Worm (Caenorhabditis elegans) whole organism, L2 larva: ENCODE measurements around the gene Y75B12B.13.

Experiments
- F13H6.1 ChIP-seq: sonication (generic microtip); optimal IDR thresholded peaks from 2 replicates; lab custom pipeline; 2016; ENCODE audit warnings: missing genetic modification characterization, missing compliant biosample characterization
- R02D3.7 ChIP-seq: fragments of 150-350 bp; optimal IDR thresholded peaks from 2 replicates; lab custom pipeline; 2014; ENCODE audit warnings: missing biosample characterization, missing genetic modification characterization
- aly-2 ChIP-seq: fragments of 150-350 bp; optimal IDR thresholded peaks from 2 replicates; lab custom pipeline; 2014; ENCODE audit warnings: missing biosample characterization, missing genetic modification characterization
- elt-3 ChIP-seq: sonication (generic microtip); optimal IDR thresholded peaks from 2 replicates; lab custom pipeline; 2017; ENCODE audit warnings: missing biosample characterization, missing genetic modification characterization
- fos-1 ChIP-seq: fragments of 150-350 bp; optimal IDR thresholded peaks from 2 replicates; lab custom pipeline; 2014; ENCODE audit warnings: missing biosample characterization, missing genetic modification characterization
- lin-13 ChIP-seq: fragments of 150-350 bp; optimal IDR thresholded peaks from 2 replicates; lab custom pipeline; 2014; ENCODE audit warnings: missing biosample characterization, missing genetic modification reagents, missing genetic modification characterization
- mdl-1 ChIP-seq, 2 experiments: fragments of 150-350 bp in 1 of 2; sonication (generic microtip) in 1 of 2; optimal IDR thresholded peaks; 2 replicates each; lab custom pipeline; 2017; ENCODE audit warnings: missing biosample characterization in 2 of 2, missing genetic modification characterization in 2 of 2
- nhr-10 ChIP-seq: sonication (generic microtip); optimal IDR thresholded peaks from 2 replicates; lab custom pipeline; 2017; ENCODE audit warnings: missing biosample characterization, missing genetic modification characterization
- nhr-77 ChIP-seq: fragments of 150-350 bp; optimal IDR thresholded peaks from 2 replicates; lab custom pipeline; 2014; ENCODE audit warnings: missing biosample characterization, missing genetic modification characterization
- snpc-4 ChIP-seq: fragments of 150-350 bp; optimal IDR thresholded peaks from 2 replicates; lab custom pipeline; 2014; ENCODE audit warnings: missing biosample characterization, missing genetic modification characterization
- unc-62 ChIP-seq: fragments of 150-350 bp; optimal IDR thresholded peaks from 2 replicates; lab custom pipeline; 2014; ENCODE audit warnings: missing biosample characterization, missing genetic modification reagents, missing genetic modification characterization
- zag-1 ChIP-seq: fragments of 150-350 bp; optimal IDR thresholded peaks from 2 replicates; lab custom pipeline; 2014; ENCODE audit warnings: missing biosample characterization, missing genetic modification characterization
- ztf-11 ChIP-seq: sonication (generic microtip); optimal IDR thresholded peaks from 2 replicates; lab custom pipeline; 2017; ENCODE audit warnings: missing biosample characterization, missing genetic modification characterization

DNA sequence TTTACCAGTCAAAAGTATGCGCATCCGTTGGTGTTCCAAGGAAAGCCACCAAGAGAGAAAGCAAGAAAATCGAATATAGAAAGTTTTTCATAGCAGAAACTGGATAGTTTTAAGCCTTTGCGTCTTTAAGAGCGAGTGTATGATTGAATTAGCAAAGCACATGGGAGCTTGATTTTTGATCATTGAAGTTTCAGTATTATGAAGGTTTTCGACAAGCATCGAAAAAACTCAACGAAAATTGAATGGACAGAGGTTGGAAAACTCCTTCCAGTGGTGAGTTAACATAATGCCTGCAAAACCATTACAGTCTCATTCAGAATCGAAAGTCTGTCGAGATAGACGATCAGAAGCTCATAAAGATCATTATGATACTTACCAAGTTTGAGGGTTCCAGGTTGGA lies at the start of gene Y75B12B.13:
- no peak for TF ChIP-seq zag-1 (tag; lab: Kevin White, UChicago)
- no peak for TF ChIP-seq R02D3.7 (tag; lab: Kevin White, UChicago)
- no peak for TF ChIP-seq lin-13
- TF ChIP-seq nhr-10 (tag; lab: Kevin White, UChicago): no peak
- TF ChIP-seq F13H6.1 (tag; lab: Kevin White, UChicago): no peak
- TF ChIP-seq snpc-4 (tag; lab: Kevin White, UChicago): no peak
- TF ChIP-seq ztf-11: no peak
- no peak for TF ChIP-seq elt-3 (tag; lab: Kevin White, UChicago)
- no peak for TF ChIP-seq mdl-1 (tag; optimal IDR thresholded peaks at IDR 0.05; lab: Kevin White, UChicago)
- TF ChIP-seq nhr-77 (tag; lab: Kevin White, UChicago): no peak
- TF ChIP-seq aly-2 (tag; lab: Kevin White, UChicago): no peak
- TF ChIP-seq fos-1 (tag; lab: Kevin White, UChicago): no peak
- no peak for TF ChIP-seq unc-62 (GFP tag; lab: Kevin White, UChicago)
